Worm (Caenorhabditis elegans) whole organism, L4 larva: ENCODE measurements around the gene Y43F4B.10.
"Not testable (repeated sequence)": the region's sequence is repeated elsewhere in the genome, so short reads cannot be mapped to it uniquely, and the experiment has no call there.

Experiments used
- R02D3.7 ChIP-seq: fragments of 150-350 bp; sonication (generic microtip); optimal IDR thresholded peaks from 3 replicates; lab custom pipeline; 2014; ENCODE audit warnings: missing biosample characterization, missing genetic modification characterization
- T26A8.4 ChIP-seq: fragments of 200-800 bp; sonication (Bioruptor generic); IDR thresholded peaks from 2 replicates; pipeline ENCODE4 v1.3.6; 2022; ENCODE audit warnings: missing genetic modification characterization, missing compliant biosample characterization
- ZK337.2 ChIP-seq: fragments of 200-800 bp; sonication (Bioruptor generic); IDR thresholded peaks from 2 replicates; pipeline ENCODE4 v1.3.6; 2022; ENCODE audit warnings: missing genetic modification reagents, missing genetic modification characterization, missing compliant biosample characterization
- aha-1 ChIP-seq: fragments of 150-350 bp; peaks from one replicate; lab custom pipeline; 2014; ENCODE audit warnings: missing biosample characterization, missing genetic modification characterization
- attf-4 ChIP-seq: sonication (generic microtip); optimal IDR thresholded peaks from 3 replicates; lab custom pipeline; 2017; ENCODE audit warnings: missing biosample characterization, missing genetic modification characterization
- ceh-20 ChIP-seq: fragments of 200-800 bp; sonication (Bioruptor generic); IDR thresholded peaks from 2 replicates; pipeline ENCODE4 v1.3.6; 2022; ENCODE audit warnings: missing genetic modification reagents, missing genetic modification characterization, missing compliant biosample characterization
- cey-2 ChIP-seq: sonication (generic microtip); optimal IDR thresholded peaks from 3 replicates; lab custom pipeline; 2017; ENCODE audit warnings: missing genetic modification characterization, mild to moderate bottlenecking, missing compliant biosample characterization, antibody characterized with exemption, borderline replicate concordance; ENCODE audit not compliant: insufficient read depth
- ctbp-1 ChIP-seq: fragments of 200-800 bp; sonication (Bioruptor generic); IDR thresholded peaks from 2 replicates; pipeline ENCODE4 v1.3.6; 2022; ENCODE audit warnings: missing genetic modification reagents, missing genetic modification characterization, missing compliant biosample characterization
- dmd-6 ChIP-seq: fragments of 200-800 bp; sonication (Bioruptor generic); IDR thresholded peaks from 2 replicates; pipeline ENCODE4 v1.3.6; 2022; ENCODE audit warnings: missing genetic modification reagents, missing genetic modification characterization, missing compliant biosample characterization
- dpl-1 ChIP-seq: fragments of 150-350 bp; optimal IDR thresholded peaks from 2 replicates; lab custom pipeline; 2014; ENCODE audit warnings: missing biosample characterization, missing genetic modification reagents, missing genetic modification characterization
- dve-1 ChIP-seq: sonication (generic microtip); optimal IDR thresholded peaks from 2 replicates; lab custom pipeline; 2017; ENCODE audit warnings: antibody characterized with exemption, mild to moderate bottlenecking, missing genetic modification characterization, missing compliant biosample characterization; ENCODE audit not compliant: insufficient read depth
- egl-43 ChIP-seq: fragments of 200-800 bp; sonication (Bioruptor generic); IDR thresholded peaks from 2 replicates; pipeline ENCODE4 v1.3.6; 2022; ENCODE audit warnings: missing genetic modification reagents, missing genetic modification characterization, missing compliant biosample characterization
- fkh-10 ChIP-seq: fragments of 150-350 bp; optimal IDR thresholded peaks from 2 replicates; lab custom pipeline; 2014; ENCODE audit warnings: missing biosample characterization, missing genetic modification reagents, missing genetic modification characterization
- hif-1 ChIP-seq, 2 experiments: sonication (generic microtip); optimal IDR thresholded peaks; 2 replicates each; lab custom pipeline; 2016 to 2017; ENCODE audit warnings: missing compliant biosample characterization in 2 of 2, missing genetic modification characterization in 2 of 2, missing genetic modification reagents in 2 of 2, missing genotype in 2 of 2, mild to moderate bottlenecking in 1 of 2
- hlh-11 ChIP-seq: fragments of 200-800 bp; sonication (Bioruptor generic); optimal IDR thresholded peaks from 2 replicates; lab custom pipeline; 2018; ENCODE audit warnings: mild to moderate bottlenecking, missing genetic modification characterization, missing compliant biosample characterization
- hlh-30 ChIP-seq: sonication (generic microtip); optimal IDR thresholded peaks from 2 replicates; lab custom pipeline; 2017; ENCODE audit warnings: antibody characterized with exemption, mild to moderate bottlenecking, missing genetic modification characterization, missing compliant biosample characterization; ENCODE audit not compliant: insufficient read depth
- hmg-1.1 ChIP-seq: fragments of 200-800 bp; sonication (Bioruptor generic); IDR thresholded peaks from 2 replicates; pipeline ENCODE4 v1.3.6; 2022; ENCODE audit warnings: missing genetic modification reagents, missing genetic modification characterization, missing compliant biosample characterization
- lin-1 ChIP-seq: fragments of 200-800 bp; sonication (Bioruptor generic); IDR thresholded peaks from 2 replicates; pipeline ENCODE4 v1.3.6; 2022; ENCODE audit warnings: missing genetic modification reagents, missing genetic modification characterization, missing compliant biosample characterization
- lin-29 ChIP-seq: fragments of 200-800 bp; sonication (Bioruptor generic); IDR thresholded peaks from 2 replicates; pipeline ENCODE4 v1.3.6; 2022; ENCODE audit warnings: missing genetic modification reagents, missing genetic modification characterization, missing compliant biosample characterization
- lin-38 ChIP-seq: fragments of 200-800 bp; sonication (Bioruptor generic); IDR thresholded peaks from 2 replicates; pipeline ENCODE4 v1.3.6; 2022; ENCODE audit warnings: missing genetic modification reagents, missing genetic modification characterization, missing compliant biosample characterization
- lir-3 ChIP-seq: sonication (generic microtip); optimal IDR thresholded peaks from 2 replicates; lab custom pipeline; 2016; ENCODE audit warnings: mild to moderate bottlenecking, missing genetic modification characterization, missing compliant biosample characterization
- mep-1 ChIP-seq: fragments of 150-350 bp; sonication (generic microtip); optimal IDR thresholded peaks from 3 replicates; lab custom pipeline; 2014; ENCODE audit warnings: missing biosample characterization, missing genetic modification characterization
- mes-2 ChIP-seq: sonication (generic microtip); optimal IDR thresholded peaks from 2 replicates; lab custom pipeline; 2016; ENCODE audit warnings: missing genotype, mild to moderate bottlenecking, missing genetic modification characterization, missing compliant biosample characterization; ENCODE audit not compliant: poor library complexity, severe bottlenecking
- nhr-102 ChIP-seq: sonication (generic microtip); optimal IDR thresholded peaks from 2 replicates; lab custom pipeline; 2016; ENCODE audit warnings: mild to moderate bottlenecking, missing genetic modification characterization, moderate library complexity, missing compliant biosample characterization
- nhr-28 ChIP-seq: fragments of 150-350 bp; optimal IDR thresholded peaks from 2 replicates; lab custom pipeline; 2014; ENCODE audit warnings: missing biosample characterization, missing genetic modification characterization
- pha-4 ChIP-seq, 2 experiments: fragments of 150-350 bp in 1 of 2; fragments of 200-800 bp in 1 of 2; sonication (Bioruptor generic) in 1 of 2; IDR thresholded peaks in 1 of 2; optimal IDR thresholded peaks in 1 of 2; 2 replicates each; pipeline versions ENCODE4 v1.3.6 to Lab custom; 2014 to 2022; ENCODE audit warnings: missing genetic modification characterization in 2 of 2, missing genetic modification reagents in 2 of 2, missing biosample characterization in 1 of 2, missing compliant biosample characterization in 1 of 2
- rbr-2 ChIP-seq: sonication (generic microtip); optimal IDR thresholded peaks from 2 replicates; lab custom pipeline; 2016; ENCODE audit warnings: missing genotype, missing genetic modification characterization, missing compliant biosample characterization
- snpc-4 ChIP-seq: fragments of 150-350 bp; optimal IDR thresholded peaks from 2 replicates; lab custom pipeline; 2014; ENCODE audit warnings: missing biosample characterization, missing genetic modification characterization
- unc-130 ChIP-seq: sonication (generic microtip); optimal IDR thresholded peaks from 2 replicates; lab custom pipeline; 2016; ENCODE audit warnings: missing genetic modification reagents, missing genetic modification characterization, missing compliant biosample characterization
- unc-62 ChIP-seq, 3 experiments: fragments of 150-350 bp in 1 of 3; sonication (generic microtip); optimal IDR thresholded peaks in 2 of 3; peaks in 1 of 3; 1 replicate in 1 of 3; 2 replicates in 2 of 3; lab custom pipeline; 2014 to 2017; ENCODE audit warnings: missing biosample characterization in 3 of 3, missing genetic modification characterization in 3 of 3, missing genetic modification reagents in 3 of 3, missing genotype in 1 of 3
- zag-1 ChIP-seq: fragments of 150-350 bp; optimal IDR thresholded peaks from 2 replicates; lab custom pipeline; 2014; ENCODE audit warnings: missing biosample characterization, missing genetic modification characterization
- ztf-11 ChIP-seq: fragments of 150-350 bp; optimal IDR thresholded peaks from 2 replicates; lab custom pipeline; 2014; ENCODE audit warnings: missing biosample characterization, missing genetic modification characterization

Y43F4B.10 gene

DNA sequence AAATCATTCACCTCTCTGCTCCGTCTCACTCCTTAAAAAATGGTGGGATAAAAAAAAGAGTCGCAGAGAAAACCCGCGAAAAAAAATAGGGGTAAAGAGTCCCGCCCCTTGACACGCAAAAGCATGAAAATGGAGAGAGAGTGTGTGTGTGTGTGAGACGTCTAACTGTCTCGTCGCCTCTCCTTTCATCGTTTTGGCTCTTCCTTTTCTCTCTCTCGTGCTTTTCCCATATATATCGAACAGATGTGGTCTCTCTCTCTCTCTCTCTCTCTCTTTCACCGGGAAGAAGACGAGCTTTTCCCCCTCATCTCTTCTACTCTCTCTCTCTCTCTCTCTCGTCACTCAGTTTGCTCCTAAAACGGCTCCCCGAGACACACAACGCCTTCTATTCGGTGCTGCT is 38.1 kb upstream of the Y43F4B.10 start (continued):
- TF ChIP-seq T26A8.4 (0 out of 2 replicates have a peak, but pooled peaks have one; percentile 25), zag-1 (peak; percentile 56), ZK337.2 (GFP tag; lab: Robert Waterston, UW) (0 out of 2 replicates have a peak, but pooled peaks have one; percentile 44), aha-1 (tag; lab: Kevin White, UChicago) (peak; percentile 97), mes-2 (tag; lab: Kevin White, UChicago) (peak; percentile 41), dve-1 (tag; lab: Kevin White, UChicago) (peak; percentile 60), snpc-4 (tag; lab: Kevin White, UChicago) (no peak), mep-1 (tag; lab: Kevin White, UChicago) (peak; percentile 74), nhr-28 (peak; percentile 15), fkh-10 (GFP tag; lab: Kevin White, UChicago) (peak; percentile 41), rbr-2 (tag; lab: Kevin White, UChicago) (peak; percentile 83), hif-1 (tag; optimal IDR thresholded peaks at IDR 0.05; lab: Kevin White, UChicago) (peak in 1 of 2 experiments; percentile 60), dmd-6 (GFP tag; lab: Robert Waterston, UW) (peak; percentile 36; the same call in 1 of the 2 replicates), hlh-30 (tag; lab: Kevin White, UChicago) (peak; percentile 85), dpl-1 (GFP tag; lab: Kevin White, UChicago) (peak; percentile 48), ctbp-1 (GFP tag; lab: Robert Waterston, UW) (peak; percentile 80)

ce11 chrIII:13276958-13277357 is 36.9 kb upstream of the Y43F4B.10 start, which contains the start of gene unc-64:
Gene unc-64, plus strand, starts transcription at chrIII:13277258.
- TF ChIP-seq ceh-20 (no peak), lir-3 (tag; lab: Kevin White, UChicago) (no peak), lin-29 (GFP tag; lab: Robert Waterston, UW) (no peak), cey-2 (tag; lab: Kevin White, UChicago) (no peak), attf-4 (tag; lab: Kevin White, UChicago) (no peak), lin-1 (GFP tag; lab: Robert Waterston, UW) (no peak), dpl-1 (GFP tag; lab: Kevin White, UChicago) (no peak), R02D3.7 (tag; lab: Kevin White, UChicago) (no peak), ztf-11 (no peak)

- TF ChIP-seq unc-62 (GFP tag; optimal IDR thresholded peaks at IDR 0.05 in 1 of 2; lab: Kevin White, UChicago), result peak in 1 of 2 experiments; percentile 73
- no peak for TF ChIP-seq unc-62 (tag; optimal IDR thresholded peaks at IDR 0.05; lab: Kevin White, UChicago)
- peak; percentile 19 for TF ChIP-seq aha-1 (tag; lab: Kevin White, UChicago)
- peak; percentile 26 for TF ChIP-seq fkh-10 (GFP tag; lab: Kevin White, UChicago)
- no peak for TF ChIP-seq attf-4 (tag; lab: Kevin White, UChicago)
Observed at ce11 chrIII:13277881-13278500, 35.9 kb upstream of the Y43F4B.10 start.

DNA sequence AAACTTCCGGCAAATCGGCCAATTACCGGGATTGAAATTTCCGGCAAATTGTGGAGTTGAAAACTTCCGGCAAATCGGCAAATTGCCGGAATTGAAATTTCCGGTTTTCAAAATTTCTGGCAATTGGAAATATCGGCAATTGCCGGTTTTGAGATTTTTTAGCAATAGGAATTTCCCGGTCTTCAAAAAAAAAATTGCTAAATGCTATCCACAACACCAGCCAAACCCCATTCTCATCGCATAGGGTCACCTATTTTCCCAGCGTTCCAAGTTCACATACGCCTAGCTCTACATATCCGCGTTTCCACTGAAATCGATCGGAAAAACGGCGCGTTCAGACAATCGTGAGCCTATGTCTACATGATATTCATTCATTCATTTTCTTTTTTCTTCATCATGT is 28.4 kb upstream of the Y43F4B.10 start, which contains the start of gene F56A8.8:
Gene F56A8.8, plus strand, starts transcription at position 301 of the 400 bp plus-strand sequence.
- no peak for TF ChIP-seq nhr-102 (tag; lab: Kevin White, UChicago)
- 0 out of 2 replicates have a peak, but pooled peaks have one; percentile 8 for TF ChIP-seq ceh-20
- 0 out of 2 replicates have a peak, but pooled peaks have one; percentile 32 for TF ChIP-seq pha-4 (GFP tag; IDR thresholded peaks at IDR 0.05; lab: Robert Waterston, UW)
- no peak for TF ChIP-seq pha-4 (tag; optimal IDR thresholded peaks at IDR 0.05; lab: Kevin White, UChicago)

- peak; percentile 36; the same call in 1 of the 2 replicates for TF ChIP-seq ctbp-1 (GFP tag; lab: Robert Waterston, UW)
- 0 out of 2 replicates have a peak, but pooled peaks have one; percentile 23 for TF ChIP-seq egl-43 (GFP tag; lab: Robert Waterston, UW)
- peak; percentile 47 for TF ChIP-seq lin-38 (GFP tag; lab: Robert Waterston, UW)
- TF ChIP-seq unc-130 (GFP tag; lab: Kevin White, UChicago), result peak; percentile 13
- TF ChIP-seq hmg-1.1 (GFP tag; lab: Robert Waterston, UW), result peak; percentile 65
- TF ChIP-seq hlh-11 (tag; lab: Kevin White, UChicago), result peak; percentile 13
- TF ChIP-seq mep-1 (tag; lab: Kevin White, UChicago), result peak; percentile 36
- TF ChIP-seq lin-29 (GFP tag; lab: Robert Waterston, UW), result peak; percentile 17; the same call in 1 of the 2 replicates
- peak; percentile 50; the same call in 1 of the 2 replicates for TF ChIP-seq pha-4 (GFP tag; IDR thresholded peaks at IDR 0.05; lab: Robert Waterston, UW)
- not testable (repeated sequence) for TF ChIP-seq pha-4 (tag; optimal IDR thresholded peaks at IDR 0.05; lab: Kevin White, UChicago)
- peak; percentile 27 for TF ChIP-seq aha-1 (tag; lab: Kevin White, UChicago)
Observed at ce11 chrIII:13292971-13293514, 20.8 kb upstream of the Y43F4B.10 start, which contains the start of gene set-25. Gene set-25, minus strand, starts transcription at chrIII:13293090.
